Fruit fly (Drosophila melanogaster): Measurements from ENCODE around the gene CG14949.
A peak's percentile ranks its signal among the peaks of the same experiment; 100 is the strongest.

dm6 chr3L:2632763-2633100, 10.5 kb downstream of the CG14949 start:
- TF ChIP-seq ey (GFP tag; optimal IDR thresholded peaks at IDR 0.05) (no peak), CG9705 (GFP tag; optimal IDR thresholded peaks at IDR 0.05) (no peak), psq (GFP tag; optimal IDR thresholded peaks at IDR 0.05) (peak; percentile 100), jim (GFP tag; optimal IDR thresholded peaks at IDR 0.05) (no peak), Dfd (GFP tag; optimal IDR thresholded peaks at IDR 0.05) (no peak), dsf (GFP tag; optimal IDR thresholded peaks at IDR 0.05; ENCODE audit: borderline replicate concordance) (no peak), woc (GFP tag; optimal IDR thresholded peaks at IDR 0.05) (no peak), pan (optimal IDR thresholded peaks at IDR 0.05) (no peak), Hr78 (GFP tag; optimal IDR thresholded peaks at IDR 0.05) (no peak), OdsH (GFP tag; optimal IDR thresholded peaks at IDR 0.05) (no peak), Abd-B (GFP tag; optimal IDR thresholded peaks at IDR 0.05) (no peak), usp (GFP tag; optimal IDR thresholded peaks at IDR 0.05) (no peak), Jra (GFP tag; optimal IDR thresholded peaks at IDR 0.05) (no peak), br (GFP tag; optimal IDR thresholded peaks at IDR 0.05) (no peak)
